Worm (Caenorhabditis elegans): Measurements from ENCODE around the gene W04E12.2.

The W04E12.2 gene

DNA sequence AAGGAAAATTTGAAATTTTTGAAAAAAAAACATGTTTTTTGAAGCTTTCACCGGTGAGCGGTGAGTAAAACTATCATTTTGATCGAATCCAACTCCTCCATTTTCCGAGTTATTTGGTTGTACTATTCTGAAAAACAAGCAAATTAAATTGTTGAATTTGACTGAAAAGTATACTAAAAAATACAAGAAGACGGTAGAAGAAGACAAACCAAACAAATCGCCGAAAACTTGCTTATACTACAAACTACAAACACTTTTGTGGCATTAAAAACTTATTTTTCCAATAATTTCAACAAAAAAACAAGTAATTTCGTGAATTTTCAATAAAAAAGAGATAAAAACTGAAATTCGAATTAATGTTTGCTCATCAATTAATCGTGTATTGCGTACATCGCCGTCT lies 37.7 kb upstream of the W04E12.2 start, which contains the start of gene fbxa-194:
Gene fbxa-194 (minus strand): TSS at position 101 of the 400 bp plus-strand sequence.
- TF ChIP-seq snpc-4 (tag; optimal IDR thresholded peaks at IDR 0.05) (no peak), nhr-11 (tag; optimal IDR thresholded peaks at IDR 0.05) (no peak), lin-13 (GFP tag; optimal IDR thresholded peaks at IDR 0.05) (no peak), sma-3 (GFP tag; optimal IDR thresholded peaks at IDR 0.05) (no peak), lin-39 (tag; optimal IDR thresholded peaks at IDR 0.05) (no peak), elt-1 (tag; optimal IDR thresholded peaks at IDR 0.05) (no peak), elt-3 (tag; optimal IDR thresholded peaks at IDR 0.05) (no peak), nhr-21 (tag; optimal IDR thresholded peaks at IDR 0.05) (no peak), nhr-237 (tag; optimal IDR thresholded peaks at IDR 0.05) (no peak), nhr-129 (tag; optimal IDR thresholded peaks at IDR 0.05) (no peak), R02D3.7 (tag; optimal IDR thresholded peaks at IDR 0.05) (no peak), aly-2 (tag; optimal IDR thresholded peaks at IDR 0.05) (no peak)

- TF ChIP-seq nhr-6 (tag; optimal IDR thresholded peaks at IDR 0.05) (no peak), lin-11 (tag; optimal IDR thresholded peaks at IDR 0.05) (no peak), lin-13 (GFP tag; optimal IDR thresholded peaks at IDR 0.05) (no peak), nhr-12 (tag; optimal IDR thresholded peaks at IDR 0.05) (no peak), skn-1 (tag; optimal IDR thresholded peaks at IDR 0.05) (no peak), mbf-1 (tag; optimal IDR thresholded peaks at IDR 0.05) (no peak), unc-62 (GFP tag; optimal IDR thresholded peaks at IDR 0.05) (no peak), crh-2 (tag; optimal IDR thresholded peaks at IDR 0.05) (no peak), C34F6.9 (tag; optimal IDR thresholded peaks at IDR 0.05) (no peak), nhr-21 (tag; optimal IDR thresholded peaks at IDR 0.05) (no peak), aly-2 (tag; optimal IDR thresholded peaks at IDR 0.05) (no peak), gmeb-1 (tag; optimal IDR thresholded peaks at IDR 0.05) (no peak), Y55F3AM.14 (GFP tag; optimal IDR thresholded peaks at IDR 0.05) (no peak), nhr-77 (tag; optimal IDR thresholded peaks at IDR 0.05) (no peak), ZK546.5 (tag; optimal IDR thresholded peaks at IDR 0.05) (no peak), nhr-237 (tag; optimal IDR thresholded peaks at IDR 0.05) (no peak), nhr-11 (tag; optimal IDR thresholded peaks at IDR 0.05) (no peak), ztf-1 (GFP tag; conservative IDR thresholded peaks at IDR 0.05) (no peak)
Measured at ce11 chrV:19777227-19777626, 36.3 kb upstream of the W04E12.2 start, which contains the start of gene fbxa-118. Gene fbxa-118 (minus strand): TSS chrV:19777327.

DNA sequence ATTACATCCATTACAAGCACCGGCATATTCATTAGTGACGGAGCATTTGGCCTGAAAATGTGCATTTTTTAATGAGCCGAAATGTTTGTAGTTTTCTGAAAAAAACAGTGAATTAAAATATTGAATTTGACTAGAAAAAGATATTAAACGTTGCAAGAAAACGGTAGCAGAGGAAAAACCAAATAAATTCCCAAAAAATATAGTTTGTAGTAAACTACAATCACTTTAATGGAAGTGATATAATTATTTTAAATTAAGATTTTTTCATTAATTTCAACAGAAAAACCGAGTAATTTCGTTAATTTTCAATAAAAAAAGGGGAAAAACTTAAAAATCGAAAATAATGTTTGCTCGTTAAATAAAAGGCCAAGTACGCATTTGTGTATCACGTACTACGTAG lies 30.7 kb upstream of the W04E12.2 start, which contains the start of gene M162.15:
Gene M162.15 (minus strand): TSS at position 101 of the 400 bp plus-strand sequence.
- TF ChIP-seq lin-39 (tag; optimal IDR thresholded peaks at IDR 0.05) (no peak), ztf-4 (tag; optimal IDR thresholded peaks at IDR 0.05) (no peak), ZK546.5 (tag; optimal IDR thresholded peaks at IDR 0.05) (no peak), nhr-23 (tag; optimal IDR thresholded peaks at IDR 0.05) (no peak), nhr-129 (tag; optimal IDR thresholded peaks at IDR 0.05) (no peak), nhr-77 (tag; optimal IDR thresholded peaks at IDR 0.05) (no peak), nhr-21 (tag; optimal IDR thresholded peaks at IDR 0.05) (no peak), nhr-6 (tag; optimal IDR thresholded peaks at IDR 0.05) (no peak), egl-27 (tag; optimal IDR thresholded peaks at IDR 0.05) (no peak), ama-1 (optimal IDR thresholded peaks at IDR 0.05) (no peak), R02D3.7 (tag; optimal IDR thresholded peaks at IDR 0.05) (no peak), zag-1 (tag; optimal IDR thresholded peaks at IDR 0.05) (no peak), peb-1 (tag; optimal IDR thresholded peaks at IDR 0.05) (no peak), ztf-1 (GFP tag; conservative IDR thresholded peaks at IDR 0.05) (no peak), lin-13 (GFP tag; optimal IDR thresholded peaks at IDR 0.05) (no peak), nhr-12 (tag; optimal IDR thresholded peaks at IDR 0.05) (no peak), unc-62 (GFP tag; optimal IDR thresholded peaks at IDR 0.05) (no peak), mbf-1 (tag; optimal IDR thresholded peaks at IDR 0.05) (no peak), ztf-11 (tag; optimal IDR thresholded peaks at IDR 0.05) (no peak), gmeb-1 (tag; optimal IDR thresholded peaks at IDR 0.05) (no peak)

- TF ChIP-seq mbf-1 (tag; optimal IDR thresholded peaks at IDR 0.05) (no peak), crh-2 (tag; optimal IDR thresholded peaks at IDR 0.05) (no peak), ceh-16 (tag; optimal IDR thresholded peaks at IDR 0.05) (no peak)
Measured at ce11 chrV:19767719-19768118, 26.8 kb upstream of the W04E12.2 start.

DNA sequence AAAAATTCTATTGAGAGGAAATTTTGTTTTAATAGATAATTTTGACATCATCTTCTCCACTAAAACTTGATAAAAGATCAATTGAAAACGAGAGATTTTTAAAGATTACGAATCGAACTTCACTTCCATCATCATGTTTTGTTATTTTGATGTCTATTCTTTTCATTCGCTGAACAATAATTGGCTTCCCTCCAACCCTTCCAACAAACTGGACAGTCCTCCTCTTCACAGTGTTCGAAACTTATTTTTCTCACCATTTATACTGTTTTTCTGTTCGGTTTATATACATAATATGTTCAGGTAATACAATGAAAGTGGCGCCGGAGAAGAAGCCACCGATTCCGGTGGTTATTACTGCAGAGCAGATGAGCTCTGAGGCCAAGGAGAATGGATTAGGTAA lies 19.8 kb upstream of the W04E12.2 start, which contains the start of gene M162.5:
Gene M162.5 (plus strand): TSS at position 301 of the 400 bp plus-strand sequence.
- no peak for TF ChIP-seq F13H6.1 (tag; optimal IDR thresholded peaks at IDR 0.05)
- no peak for TF ChIP-seq ceh-82 (tag; optimal IDR thresholded peaks at IDR 0.05)
- TF ChIP-seq R02D3.7 (tag; optimal IDR thresholded peaks at IDR 0.05) = no peak
- no peak for TF ChIP-seq lin-13 (GFP tag; optimal IDR thresholded peaks at IDR 0.05)
- TF ChIP-seq nhr-25 (tag; optimal IDR thresholded peaks at IDR 0.05) = no peak
- no peak for TF ChIP-seq alr-1 (tag; optimal IDR thresholded peaks at IDR 0.05)
- TF ChIP-seq C34F6.9 (tag; optimal IDR thresholded peaks at IDR 0.05) = no peak
- TF ChIP-seq mab-5 (tag; optimal IDR thresholded peaks at IDR 0.05) = no peak
- TF ChIP-seq snpc-4 (tag; optimal IDR thresholded peaks at IDR 0.05) = no peak
- TF ChIP-seq nhr-23 (tag; optimal IDR thresholded peaks at IDR 0.05) = no peak
- no peak for TF ChIP-seq peb-1 (tag; optimal IDR thresholded peaks at IDR 0.05)
- TF ChIP-seq ztf-11 (tag; optimal IDR thresholded peaks at IDR 0.05) = no peak
- no peak for TF ChIP-seq nhr-6 (tag; optimal IDR thresholded peaks at IDR 0.05)
